Worm (Caenorhabditis elegans) whole organism, L4 larva: Measurements from ENCODE around the gene affl-2.

Experiments
- D1046.2 ChIP-seq: fragments of 200-800 bp; sonication (Bioruptor generic); IDR thresholded peaks from 2 replicates; pipeline ENCODE4 v1.3.6; 2022; ENCODE audit warnings: missing genetic modification characterization, missing compliant biosample characterization
- F10B5.3 ChIP-seq: sonication (generic microtip); optimal IDR thresholded peaks from 2 replicates; lab custom pipeline; 2016; ENCODE audit warnings: mild to moderate bottlenecking, missing genetic modification characterization, missing compliant biosample characterization
- F37D6.2 ChIP-seq: sonication (generic microtip); optimal IDR thresholded peaks from 2 replicates; lab custom pipeline; 2016; ENCODE audit warnings: mild to moderate bottlenecking, missing genetic modification characterization, missing compliant biosample characterization
- T20F7.1 ChIP-seq: fragments of 200-800 bp; sonication (Bioruptor generic); optimal IDR thresholded peaks from 2 replicates; lab custom pipeline; 2018; ENCODE audit warnings: mild to moderate bottlenecking, missing genetic modification characterization, missing compliant biosample characterization
- T26A8.4 ChIP-seq: fragments of 200-800 bp; sonication (Bioruptor generic); IDR thresholded peaks from 2 replicates; pipeline ENCODE4 v1.3.6; 2022; ENCODE audit warnings: missing genetic modification characterization, missing compliant biosample characterization
- ZK546.5 ChIP-seq, 2 experiments: sonication (generic microtip); optimal IDR thresholded peaks; 2 replicates each; lab custom pipeline; 2017; ENCODE audit warnings: missing biosample characterization in 2 of 2, missing genetic modification characterization in 2 of 2
- aha-1 ChIP-seq: fragments of 150-350 bp; peaks from one replicate; lab custom pipeline; 2014; ENCODE audit warnings: missing biosample characterization, missing genetic modification characterization
- ceh-28 ChIP-seq: fragments of 150-350 bp; optimal IDR thresholded peaks from 2 replicates; lab custom pipeline; 2014; ENCODE audit warnings: missing biosample characterization, missing genetic modification reagents, missing genetic modification characterization
- ceh-62 ChIP-seq: sonication (generic microtip); optimal IDR thresholded peaks from 2 replicates; lab custom pipeline; 2017; ENCODE audit warnings: missing biosample characterization, missing genetic modification characterization
- cey-2 ChIP-seq: sonication (generic microtip); optimal IDR thresholded peaks from 3 replicates; lab custom pipeline; 2017; ENCODE audit warnings: missing genetic modification characterization, mild to moderate bottlenecking, missing compliant biosample characterization, antibody characterized with exemption, borderline replicate concordance; ENCODE audit not compliant: insufficient read depth
- ctbp-1 ChIP-seq: fragments of 200-800 bp; sonication (Bioruptor generic); IDR thresholded peaks from 2 replicates; pipeline ENCODE4 v1.3.6; 2022; ENCODE audit warnings: missing genetic modification reagents, missing genetic modification characterization, missing compliant biosample characterization
- daf-12 ChIP-seq: fragments of 150-350 bp; optimal IDR thresholded peaks from 2 replicates; lab custom pipeline; 2014; ENCODE audit warnings: missing biosample characterization, missing genetic modification reagents, missing genetic modification characterization
- daf-16 ChIP-seq, 3 experiments: sonication (generic microtip); optimal IDR thresholded peaks; 2 replicates each; lab custom pipeline; 2016 to 2017; ENCODE audit warnings: missing genetic modification characterization in 3 of 3, missing genetic modification reagents in 3 of 3, mild to moderate bottlenecking in 2 of 3, missing compliant biosample characterization in 2 of 3, missing biosample characterization in 1 of 3, moderate library complexity in 1 of 3
- daf-8 ChIP-seq: fragments of 200-800 bp; sonication (Bioruptor generic); IDR thresholded peaks from 2 replicates; pipeline ENCODE4 v1.3.6; 2022; ENCODE audit warnings: missing genetic modification characterization, missing compliant biosample characterization
- dmd-6 ChIP-seq: fragments of 200-800 bp; sonication (Bioruptor generic); IDR thresholded peaks from 2 replicates; pipeline ENCODE4 v1.3.6; 2022; ENCODE audit warnings: missing genetic modification reagents, missing genetic modification characterization, missing compliant biosample characterization
- dmd-9 ChIP-seq: fragments of 200-800 bp; sonication (Bioruptor generic); IDR thresholded peaks from 2 replicates; pipeline ENCODE4 v1.3.6; 2022; ENCODE audit warnings: missing genetic modification reagents, missing genetic modification characterization, missing compliant biosample characterization
- dpl-1 ChIP-seq: fragments of 150-350 bp; optimal IDR thresholded peaks from 2 replicates; lab custom pipeline; 2014; ENCODE audit warnings: missing biosample characterization, missing genetic modification reagents, missing genetic modification characterization
- dve-1 ChIP-seq: sonication (generic microtip); optimal IDR thresholded peaks from 2 replicates; lab custom pipeline; 2017; ENCODE audit warnings: antibody characterized with exemption, mild to moderate bottlenecking, missing genetic modification characterization, missing compliant biosample characterization; ENCODE audit not compliant: insufficient read depth
- egl-27 ChIP-seq: sonication (generic microtip); optimal IDR thresholded peaks from 3 replicates; lab custom pipeline; 2017; ENCODE audit warnings: missing biosample characterization, missing genetic modification reagents, missing genetic modification characterization
- egl-43 ChIP-seq: fragments of 200-800 bp; sonication (Bioruptor generic); IDR thresholded peaks from 2 replicates; pipeline ENCODE4 v1.3.6; 2022; ENCODE audit warnings: missing genetic modification reagents, missing genetic modification characterization, missing compliant biosample characterization
- fkh-10 ChIP-seq: fragments of 150-350 bp; optimal IDR thresholded peaks from 2 replicates; lab custom pipeline; 2014; ENCODE audit warnings: missing biosample characterization, missing genetic modification reagents, missing genetic modification characterization
- fos-1 ChIP-seq: fragments of 150-350 bp; optimal IDR thresholded peaks from 2 replicates; lab custom pipeline; 2014; ENCODE audit warnings: missing biosample characterization, missing genetic modification characterization
- hif-1 ChIP-seq, 2 experiments: sonication (generic microtip); optimal IDR thresholded peaks; 2 replicates each; lab custom pipeline; 2016 to 2017; ENCODE audit warnings: missing compliant biosample characterization in 2 of 2, missing genetic modification characterization in 2 of 2, missing genetic modification reagents in 2 of 2, missing genotype in 2 of 2, mild to moderate bottlenecking in 1 of 2
- hmg-1.1 ChIP-seq: fragments of 200-800 bp; sonication (Bioruptor generic); IDR thresholded peaks from 2 replicates; pipeline ENCODE4 v1.3.6; 2022; ENCODE audit warnings: missing genetic modification reagents, missing genetic modification characterization, missing compliant biosample characterization
- lim-7 ChIP-seq: fragments of 200-800 bp; sonication (Bioruptor generic); IDR thresholded peaks from 2 replicates; pipeline ENCODE4 v1.3.6; 2022; ENCODE audit warnings: missing genetic modification characterization, missing compliant biosample characterization
- lin-1 ChIP-seq: fragments of 200-800 bp; sonication (Bioruptor generic); IDR thresholded peaks from 2 replicates; pipeline ENCODE4 v1.3.6; 2022; ENCODE audit warnings: missing genetic modification reagents, missing genetic modification characterization, missing compliant biosample characterization
- lin-13 ChIP-seq: fragments of 150-350 bp; optimal IDR thresholded peaks from 2 replicates; lab custom pipeline; 2014; ENCODE audit warnings: missing biosample characterization, missing genetic modification reagents, missing genetic modification characterization
- lsy-2 ChIP-seq, 2 experiments: fragments of 150-350 bp in 1 of 2; sonication (generic microtip) in 1 of 2; optimal IDR thresholded peaks; 2 replicates each; lab custom pipeline; 2014 to 2017; ENCODE audit warnings: missing biosample characterization in 2 of 2, missing genetic modification characterization in 2 of 2
- madf-5 ChIP-seq, 2 experiments: fragments of 200-800 bp; sonication (Bioruptor generic); IDR thresholded peaks; 2 replicates each; pipeline ENCODE4 v1.3.6; 2022; ENCODE audit warnings: missing compliant biosample characterization in 2 of 2, missing genetic modification characterization in 2 of 2
- nhr-11 ChIP-seq: fragments of 150-350 bp; optimal IDR thresholded peaks from 2 replicates; lab custom pipeline; 2014; ENCODE audit warnings: missing biosample characterization, missing genetic modification characterization
- nhr-28 ChIP-seq: fragments of 150-350 bp; optimal IDR thresholded peaks from 2 replicates; lab custom pipeline; 2014; ENCODE audit warnings: missing biosample characterization, missing genetic modification characterization
- nhr-41 ChIP-seq: fragments of 200-800 bp; sonication (Bioruptor generic); IDR thresholded peaks from 2 replicates; pipeline ENCODE4 v1.3.6; 2022; ENCODE audit warnings: missing genetic modification reagents, missing genetic modification characterization, missing compliant biosample characterization
- nhr-6 ChIP-seq: fragments of 150-350 bp; optimal IDR thresholded peaks from 2 replicates; lab custom pipeline; 2014; ENCODE audit warnings: missing biosample characterization, missing genetic modification characterization
- pha-4 ChIP-seq, 2 experiments: fragments of 150-350 bp in 1 of 2; fragments of 200-800 bp in 1 of 2; sonication (Bioruptor generic) in 1 of 2; IDR thresholded peaks in 1 of 2; optimal IDR thresholded peaks in 1 of 2; 2 replicates each; pipeline versions ENCODE4 v1.3.6 to Lab custom; 2014 to 2022; ENCODE audit warnings: missing genetic modification characterization in 2 of 2, missing genetic modification reagents in 2 of 2, missing biosample characterization in 1 of 2, missing compliant biosample characterization in 1 of 2
- php-3 ChIP-seq: fragments of 200-800 bp; sonication (Bioruptor generic); IDR thresholded peaks from 2 replicates; pipeline ENCODE4 v1.3.6; 2022; ENCODE audit warnings: missing genetic modification reagents, missing genetic modification characterization, missing compliant biosample characterization
- set-16 ChIP-seq: fragments of 200-800 bp; sonication (Bioruptor generic); IDR thresholded peaks from 2 replicates; pipeline ENCODE4 v1.3.6; 2022; ENCODE audit warnings: missing genetic modification reagents, missing genetic modification characterization, missing compliant biosample characterization
- skn-1 ChIP-seq: fragments of 150-350 bp; optimal IDR thresholded peaks from 2 replicates; lab custom pipeline; 2014; ENCODE audit warnings: missing biosample characterization, missing genetic modification characterization
- snpc-4 ChIP-seq: fragments of 150-350 bp; optimal IDR thresholded peaks from 2 replicates; lab custom pipeline; 2014; ENCODE audit warnings: missing biosample characterization, missing genetic modification characterization
- spr-1 ChIP-seq: sonication (generic microtip); optimal IDR thresholded peaks from 2 replicates; lab custom pipeline; 2016; ENCODE audit warnings: mild to moderate bottlenecking, missing genetic modification characterization, missing compliant biosample characterization
- spr-3 ChIP-seq: fragments of 200-800 bp; sonication (Bioruptor generic); optimal IDR thresholded peaks from 2 replicates; lab custom pipeline; 2018; ENCODE audit warnings: mild to moderate bottlenecking, missing genetic modification characterization, missing compliant biosample characterization
- vab-7 ChIP-seq: fragments of 200-800 bp; sonication (Bioruptor generic); IDR thresholded peaks from 2 replicates; pipeline ENCODE4 v1.3.6; 2022; ENCODE audit warnings: missing genetic modification reagents, missing genetic modification characterization, missing compliant biosample characterization
- zag-1 ChIP-seq: fragments of 150-350 bp; optimal IDR thresholded peaks from 2 replicates; lab custom pipeline; 2014; ENCODE audit warnings: missing biosample characterization, missing genetic modification characterization
- zfp-2 ChIP-seq: sonication (generic microtip); optimal IDR thresholded peaks from 2 replicates; lab custom pipeline; 2016; ENCODE audit warnings: mild to moderate bottlenecking, missing genetic modification characterization, missing compliant biosample characterization
- zip-2 ChIP-seq: fragments of 150-350 bp; optimal IDR thresholded peaks from 2 replicates; lab custom pipeline; 2014; ENCODE audit warnings: missing biosample characterization, missing genetic modification characterization
- ztf-11 ChIP-seq: fragments of 150-350 bp; optimal IDR thresholded peaks from 2 replicates; lab custom pipeline; 2014; ENCODE audit warnings: missing biosample characterization, missing genetic modification characterization

Gene affl-2

DNA sequence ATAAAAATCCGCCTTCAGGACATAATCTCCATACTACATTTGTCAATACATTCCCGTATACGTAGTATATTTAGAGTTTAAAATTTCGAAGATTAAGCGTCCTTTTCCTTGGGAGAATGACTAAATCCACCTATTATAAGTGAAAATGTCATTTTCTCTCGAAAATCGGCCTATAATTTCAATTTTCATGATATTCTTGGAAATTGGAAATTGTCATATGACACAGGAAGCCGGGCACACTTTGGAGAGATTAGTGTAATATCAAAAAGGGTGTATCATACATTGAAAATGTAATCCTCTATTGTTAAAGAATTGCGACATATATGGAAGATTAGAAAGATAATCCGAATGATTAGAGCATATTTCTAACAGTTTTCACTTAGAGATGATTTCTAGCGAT is 48.0 kb downstream of the affl-2 start:
- TF ChIP-seq daf-12: no peak
- TF ChIP-seq hmg-1.1 (GFP tag; lab: Robert Waterston, UW): no peak
- peak; percentile 31 for TF ChIP-seq fkh-10 (GFP tag; lab: Kevin White, UChicago)
- no peak for TF ChIP-seq F37D6.2 (tag; lab: Kevin White, UChicago)
- peak; percentile 16 for TF ChIP-seq nhr-6 (tag; lab: Kevin White, UChicago)
- TF ChIP-seq vab-7 (GFP tag; lab: Robert Waterston, UW): no peak
- no peak for TF ChIP-seq ztf-11
- no peak for TF ChIP-seq zfp-2 (tag; lab: Kevin White, UChicago)
- TF ChIP-seq zip-2: no peak
- TF ChIP-seq nhr-28 (tag; lab: Kevin White, UChicago): no peak
- no peak for TF ChIP-seq daf-16 (GFP tag; optimal IDR thresholded peaks at IDR 0.05; lab: Kevin White, UChicago)
- no peak for TF ChIP-seq daf-16 (tag; optimal IDR thresholded peaks at IDR 0.05; lab: Kevin White, UChicago)
- TF ChIP-seq nhr-11 (tag; lab: Kevin White, UChicago): peak; percentile 30
- no peak for TF ChIP-seq snpc-4

DNA sequence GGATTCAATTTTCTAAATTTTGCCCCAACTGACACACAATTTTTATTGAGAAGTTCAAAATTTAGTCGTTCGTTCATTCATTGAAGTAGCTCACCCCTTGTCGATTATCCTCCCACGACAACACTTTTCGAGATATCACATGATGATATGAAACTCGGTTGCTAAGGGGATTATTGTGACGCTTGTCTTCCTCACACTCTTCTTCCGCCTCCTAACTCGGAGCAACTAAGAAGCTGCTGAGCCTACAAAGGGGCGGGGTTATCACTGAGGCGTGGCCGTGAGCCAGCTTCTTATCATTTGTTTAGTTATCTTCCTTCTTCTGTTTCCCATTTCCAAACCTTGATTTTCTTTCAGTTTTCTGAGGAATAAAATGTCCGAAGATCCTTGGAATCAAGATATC is 48.9 kb downstream of the affl-2 start, which contains the start of gene F10C5.3:
F10C5.3 (plus strand) TSS at position 313 of the 400 bp plus-strand sequence.
- TF ChIP-seq fos-1 (tag; lab: Kevin White, UChicago): no peak
- TF ChIP-seq T26A8.4 (GFP tag; lab: Robert Waterston, UW): no peak
- no peak for TF ChIP-seq ztf-11
- TF ChIP-seq dpl-1: no peak
- no peak for TF ChIP-seq egl-27
- no peak for TF ChIP-seq zag-1 (tag; lab: Kevin White, UChicago)
- no peak for TF ChIP-seq dve-1
- TF ChIP-seq snpc-4: no peak
- no peak for TF ChIP-seq spr-1 (tag; lab: Kevin White, UChicago)
- no peak for TF ChIP-seq lsy-2 (tag; optimal IDR thresholded peaks at IDR 0.05; lab: Kevin White, UChicago)
- no peak for TF ChIP-seq ctbp-1 (GFP tag; lab: Robert Waterston, UW)
- no peak for TF ChIP-seq lin-13
- no peak for TF ChIP-seq T20F7.1 (GFP tag; lab: Kevin White, UChicago)
- TF ChIP-seq aha-1 (tag; lab: Kevin White, UChicago): no peak
- no peak for TF ChIP-seq spr-3 (GFP tag; lab: Kevin White, UChicago)
- no peak for TF ChIP-seq zip-2
- TF ChIP-seq F10B5.3 (tag; lab: Kevin White, UChicago): no peak
- no peak; the same call in 1 of the 2 replicates for TF ChIP-seq egl-43 (GFP tag; lab: Robert Waterston, UW)
- TF ChIP-seq php-3 (GFP tag; lab: Robert Waterston, UW): no peak
- no peak for TF ChIP-seq set-16

DNA sequence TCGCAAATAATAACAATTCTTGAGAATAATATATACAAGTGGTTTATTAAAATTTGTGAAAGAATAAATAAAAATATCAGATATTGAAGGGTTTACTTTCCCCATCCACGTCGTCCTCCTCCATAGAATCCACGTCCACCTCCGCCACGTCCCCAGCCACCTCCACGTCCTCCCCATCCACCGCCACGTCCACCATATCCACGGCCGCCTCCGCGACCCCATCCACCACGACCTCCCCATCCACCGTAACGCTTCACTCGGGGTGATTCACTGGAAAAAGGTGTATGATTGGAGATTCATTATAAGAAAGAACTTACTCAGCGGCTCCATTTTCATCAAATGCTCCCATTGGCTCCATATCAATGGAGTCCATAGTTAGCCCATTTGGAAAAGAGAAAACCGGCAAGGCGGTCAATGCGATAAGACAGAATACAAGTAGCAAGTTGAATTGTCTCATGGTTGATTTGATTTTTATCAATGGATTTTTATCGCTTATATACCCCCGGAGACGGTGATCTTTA is 51.4 kb downstream of the affl-2 start, which contains the start of gene nlp-32:
nlp-32 (minus strand) TSS at position 471 of the 521 bp plus-strand sequence.
- TF ChIP-seq nhr-41 (GFP tag; lab: Robert Waterston, UW) (no peak), set-16 (peak; percentile 79), lim-7 (GFP tag; lab: Robert Waterston, UW) (no peak), dmd-9 (GFP tag; lab: Robert Waterston, UW) (no peak), ceh-62 (tag; lab: Kevin White, UChicago) (no peak), daf-8 (GFP tag; lab: Robert Waterston, UW) (no peak)

DNA sequence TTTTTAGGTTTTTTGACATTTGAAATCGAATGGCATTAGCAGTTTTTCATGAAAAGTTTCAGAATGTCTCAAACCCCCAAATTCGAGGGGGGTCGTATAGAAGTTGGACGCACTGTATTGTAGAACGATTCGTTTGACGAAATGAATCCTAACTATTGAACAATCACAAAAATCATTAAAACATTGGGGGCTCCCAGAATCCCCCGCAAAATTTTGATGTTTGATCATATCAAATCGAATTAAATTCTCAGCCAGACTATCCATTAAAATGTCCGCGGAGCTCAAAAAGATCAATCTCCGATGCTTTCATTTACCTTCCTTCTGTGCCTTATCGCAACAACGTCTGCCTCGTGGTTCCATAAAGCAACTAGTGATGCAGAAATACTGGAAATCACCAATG is 53.8 kb downstream of the affl-2 start, which contains the start of gene F30H5.5:
F30H5.5 (plus strand) TSS at position 301 of the 400 bp plus-strand sequence.
- TF ChIP-seq egl-43 (GFP tag; lab: Robert Waterston, UW): no peak
- no peak for TF ChIP-seq skn-1 (tag; lab: Kevin White, UChicago)
- no peak for TF ChIP-seq cey-2 (tag; lab: Kevin White, UChicago)
- TF ChIP-seq ceh-28: no peak
- no peak for TF ChIP-seq madf-5 (GFP tag; IDR thresholded peaks at IDR 0.05; lab: Robert Waterston, UW)
- no peak for TF ChIP-seq hif-1 (tag; optimal IDR thresholded peaks at IDR 0.05; lab: Kevin White, UChicago)
- no peak for TF ChIP-seq ceh-62 (tag; lab: Kevin White, UChicago)
- no peak for TF ChIP-seq ZK546.5 (tag; optimal IDR thresholded peaks at IDR 0.05; lab: Kevin White, UChicago)
- TF ChIP-seq zag-1 (tag; lab: Kevin White, UChicago): no peak
- TF ChIP-seq dmd-6 (GFP tag; lab: Robert Waterston, UW): no peak
- no peak for TF ChIP-seq lin-1 (GFP tag; lab: Robert Waterston, UW)
- no peak for TF ChIP-seq pha-4 (GFP tag; IDR thresholded peaks at IDR 0.05; lab: Robert Waterston, UW)
- TF ChIP-seq pha-4 (tag; optimal IDR thresholded peaks at IDR 0.05; lab: Kevin White, UChicago): no peak
- no peak for TF ChIP-seq zfp-2 (tag; lab: Kevin White, UChicago)
- no peak for TF ChIP-seq D1046.2 (GFP tag; lab: Robert Waterston, UW)
- no peak for TF ChIP-seq aha-1 (tag; lab: Kevin White, UChicago)
- TF ChIP-seq daf-12: no peak
